Fruit fly (Drosophila melanogaster) whole organism, embryonic: Measurements from ENCODE around the gene CG6126.

Experiments
- Atf6 ChIP-seq: fragments of 200-800 bp; sonication (Bioruptor generic); IDR thresholded peaks from 2 replicates; pipeline ENCODE4 v1.3.6; 2022; ENCODE audit warnings: missing biosample characterization, missing genetic modification characterization
- Blimp-1 ChIP-seq: fragments of 200-800 bp; sonication (Bioruptor generic); optimal IDR thresholded peaks from 3 replicates; lab custom pipeline; 2018; ENCODE audit warnings: missing biosample characterization, missing genetic modification characterization, mild to moderate bottlenecking, moderate library complexity, missing genetic modification reagents
- CG10147 ChIP-seq: fragments of 200-800 bp; sonication (Bioruptor generic); optimal IDR thresholded peaks from 2 replicates; lab custom pipeline; 2019; ENCODE audit warnings: missing biosample characterization, mild to moderate bottlenecking, missing genetic modification characterization, moderate library complexity
- CG12219 ChIP-seq: fragments of 200-800 bp; sonication (Bioruptor generic); optimal IDR thresholded peaks from 3 replicates; lab custom pipeline; 2018; ENCODE audit warnings: missing biosample characterization, mild to moderate bottlenecking, missing genetic modification characterization
- CG1233 ChIP-seq: fragments of 200-800 bp; sonication (Bioruptor generic); optimal IDR thresholded peaks from 4 replicates; lab custom pipeline; 2018; ENCODE audit warnings: missing biosample characterization, mild to moderate bottlenecking, missing genetic modification characterization
- CG13296 ChIP-seq: fragments of 200-800 bp; sonication (Bioruptor generic); optimal IDR thresholded peaks from 3 replicates; lab custom pipeline; 2018; ENCODE audit warnings: missing biosample characterization, mild to moderate bottlenecking, missing genetic modification characterization
- CG13894 ChIP-seq: fragments of 200-800 bp; sonication (Bioruptor generic); optimal IDR thresholded peaks from 3 replicates; lab custom pipeline; 2018; ENCODE audit warnings: missing biosample characterization, mild to moderate bottlenecking, missing genetic modification characterization, moderate library complexity
- CG15269 ChIP-seq: fragments of 200-800 bp; sonication (Bioruptor generic); optimal IDR thresholded peaks from 2 replicates; lab custom pipeline; 2018; ENCODE audit warnings: missing biosample characterization, mild to moderate bottlenecking, missing genetic modification characterization, moderate library complexity
- CG17385 ChIP-seq: fragments of 200-800 bp; sonication (Bioruptor generic); optimal IDR thresholded peaks from 3 replicates; lab custom pipeline; 2018; ENCODE audit warnings: missing biosample characterization, mild to moderate bottlenecking, missing genetic modification characterization
- CG18476 ChIP-seq: fragments of 200-800 bp; sonication (Bioruptor generic); optimal IDR thresholded peaks from 2 replicates; lab custom pipeline; 2016; ENCODE audit warnings: missing biosample characterization, mild to moderate bottlenecking, missing genetic modification characterization
- CG2116 ChIP-seq: fragments of 200-800 bp; sonication (Bioruptor generic); optimal IDR thresholded peaks from 3 replicates; lab custom pipeline; 2018; ENCODE audit warnings: missing biosample characterization, mild to moderate bottlenecking, missing genetic modification characterization
- CG3281 ChIP-seq: fragments of 200-800 bp; sonication (Bioruptor generic); optimal IDR thresholded peaks from 3 replicates; lab custom pipeline; 2017; ENCODE audit warnings: missing biosample characterization, mild to moderate bottlenecking, missing genetic modification characterization
- CG34376 ChIP-seq: fragments of 200-800 bp; sonication (Bioruptor generic); optimal IDR thresholded peaks from 2 replicates; lab custom pipeline; 2018; ENCODE audit warnings: missing biosample characterization, mild to moderate bottlenecking, missing genetic modification characterization
- CG4328 ChIP-seq: fragments of 200-800 bp; sonication (Bioruptor generic); optimal IDR thresholded peaks from 3 replicates; lab custom pipeline; 2017; ENCODE audit warnings: missing biosample characterization, missing genetic modification reagents, missing genetic modification characterization
- CG4424 ChIP-seq: fragments of 200-800 bp; sonication (Bioruptor generic); optimal IDR thresholded peaks from 3 replicates; lab custom pipeline; 2016; ENCODE audit warnings: missing biosample characterization, missing genetic modification characterization
- CG4854 ChIP-seq: fragments of 200-800 bp; sonication (Bioruptor generic); optimal IDR thresholded peaks from 2 replicates; lab custom pipeline; 2016; ENCODE audit warnings: missing biosample characterization, missing genetic modification characterization, inconsistent platforms
- CG5180 ChIP-seq: fragments of 200-800 bp; sonication (Bioruptor generic); optimal IDR thresholded peaks from 3 replicates; lab custom pipeline; 2017; ENCODE audit warnings: missing biosample characterization, missing genetic modification characterization, mild to moderate bottlenecking, moderate library complexity, missing genetic modification reagents
- CG6654 ChIP-seq: fragments of 200-800 bp; sonication (Bioruptor generic); optimal IDR thresholded peaks from 2 replicates; lab custom pipeline; 2017; ENCODE audit warnings: missing biosample characterization, mild to moderate bottlenecking, missing genetic modification characterization
- CG7786 ChIP-seq: fragments of 200-800 bp; sonication (Bioruptor generic); optimal IDR thresholded peaks from 2 replicates; lab custom pipeline; 2016; ENCODE audit warnings: missing biosample characterization, missing genetic modification characterization
- CG8478 ChIP-seq: fragments of >200 bp; optimal IDR thresholded peaks from 2 replicates; lab custom pipeline; 2018
- Chrac-16 ChIP-seq: fragments of 200-800 bp; sonication (Bioruptor generic); optimal IDR thresholded peaks from 3 replicates; lab custom pipeline; 2016; ENCODE audit warnings: missing biosample characterization, missing genetic modification characterization
- CkIIα-i1 ChIP-seq: fragments of 200-800 bp; sonication (Bioruptor generic); IDR thresholded peaks from 2 replicates; pipeline ENCODE4 v1.3.6; 2022; ENCODE audit warnings: missing biosample characterization, missing genetic modification characterization
- Dek ChIP-seq: fragments of 200-800 bp; sonication (Bioruptor generic); optimal IDR thresholded peaks from 3 replicates; lab custom pipeline; 2019; ENCODE audit warnings: missing biosample characterization, mild to moderate bottlenecking, missing genetic modification characterization, moderate library complexity
- E2f2 ChIP-seq: fragments of 200-800 bp; sonication (Bioruptor generic); IDR thresholded peaks from 2 replicates; pipeline ENCODE4 v1.3.6; 2022; ENCODE audit warnings: missing biosample characterization, missing genetic modification characterization
- Fer1 ChIP-seq: fragments of 200-800 bp; sonication (Bioruptor generic); optimal IDR thresholded peaks from 2 replicates; lab custom pipeline; 2017; ENCODE audit warnings: missing biosample characterization, mild to moderate bottlenecking, missing genetic modification characterization
- Hey ChIP-seq: fragments of 200-800 bp; sonication (Bioruptor generic); optimal IDR thresholded peaks from 3 replicates; lab custom pipeline; 2018; ENCODE audit warnings: missing biosample characterization, mild to moderate bottlenecking, missing genetic modification characterization
- Hmr ChIP-seq: fragments of 200-800 bp; sonication (Bioruptor generic); optimal IDR thresholded peaks from 3 replicates; lab custom pipeline; 2017; ENCODE audit warnings: mild to moderate bottlenecking, missing biosample characterization, missing genetic modification reagents, missing genetic modification characterization
- Kr ChIP-seq: fragments of 200-800 bp; sonication (Bioruptor generic); optimal IDR thresholded peaks from 2 replicates; lab custom pipeline; 2017; ENCODE audit warnings: missing biosample characterization, mild to moderate bottlenecking, missing genetic modification characterization
- Lpt ChIP-seq: fragments of >200 bp; optimal IDR thresholded peaks from 2 replicates; lab custom pipeline; 2018; ENCODE audit warnings: missing biosample characterization, missing genetic modification characterization
- Meics ChIP-seq: fragments of 200-800 bp; sonication (Bioruptor generic); optimal IDR thresholded peaks from 2 replicates; lab custom pipeline; 2017; ENCODE audit warnings: missing biosample characterization, mild to moderate bottlenecking, missing genetic modification characterization
- NC2α ChIP-seq: fragments of 200-800 bp; sonication (Bioruptor generic); optimal IDR thresholded peaks from 2 replicates; lab custom pipeline; 2016; ENCODE audit warnings: missing biosample characterization, missing genetic modification characterization
- Poxn ChIP-seq: fragments of 200-800 bp; sonication (Bioruptor generic); IDR thresholded peaks from 2 replicates; pipeline ENCODE4 v1.3.6; 2022; ENCODE audit warnings: missing biosample characterization, missing genetic modification characterization
- Rx ChIP-seq: fragments of 200-800 bp; sonication (Bioruptor generic); IDR thresholded peaks from 2 replicates; pipeline ENCODE4 v1.3.6; 2022; ENCODE audit warnings: missing biosample characterization, missing genetic modification characterization
- Sox100B ChIP-seq: fragments of 200-800 bp; sonication (Bioruptor generic); optimal IDR thresholded peaks from 3 replicates; lab custom pipeline; 2018; ENCODE audit warnings: missing biosample characterization, mild to moderate bottlenecking, missing genetic modification characterization
- Xrp1 ChIP-seq: fragments of 200-800 bp; sonication (Bioruptor generic); IDR thresholded peaks from 2 replicates; pipeline ENCODE4 v1.3.6; 2022; ENCODE audit warnings: missing biosample characterization, missing genetic modification characterization
- abd-A ChIP-seq: fragments of 200-800 bp; sonication (Bioruptor generic); optimal IDR thresholded peaks from 3 replicates; lab custom pipeline; 2019; ENCODE audit warnings: missing biosample characterization, mild to moderate bottlenecking, missing genetic modification characterization, moderate library complexity
- aop ChIP-seq: fragments of 200-800 bp; sonication (Bioruptor generic); IDR thresholded peaks from 2 replicates; pipeline ENCODE4 v1.3.6; 2022; ENCODE audit warnings: missing biosample characterization, missing genetic modification characterization
- az2 ChIP-seq: fragments of 200-800 bp; sonication (Bioruptor generic); optimal IDR thresholded peaks from 3 replicates; lab custom pipeline; 2016; ENCODE audit warnings: missing biosample characterization, missing genetic modification characterization
- bcd ChIP-seq: fragments of 200-800 bp; sonication (Bioruptor generic); optimal IDR thresholded peaks from 2 replicates; lab custom pipeline; 2017; ENCODE audit warnings: missing biosample characterization, mild to moderate bottlenecking, missing genetic modification characterization
- dan ChIP-seq: fragments of 200-800 bp; sonication (Bioruptor generic); IDR thresholded peaks from 2 replicates; pipeline ENCODE4 v1.3.6; 2022; ENCODE audit warnings: missing biosample characterization, missing genetic modification characterization
- exex ChIP-seq: fragments of 200-800 bp; sonication (Bioruptor generic); optimal IDR thresholded peaks from 4 replicates; lab custom pipeline; 2018; ENCODE audit warnings: missing biosample characterization, mild to moderate bottlenecking, missing genetic modification characterization, moderate library complexity
- ham ChIP-seq: fragments of 200-800 bp; sonication (Bioruptor generic); IDR thresholded peaks from 2 replicates; pipeline ENCODE4 v1.3.6; 2022; ENCODE audit warnings: missing biosample characterization, missing genetic modification characterization
- knrl ChIP-seq: fragments of 200-800 bp; sonication (Bioruptor generic); IDR thresholded peaks from 3 replicates; pipeline ENCODE4 v1.3.6; 2022; ENCODE audit warnings: missing biosample characterization, missing genetic modification characterization; ENCODE audit not compliant: partially characterized antibody
- nerfin-2 ChIP-seq: fragments of 200-800 bp; sonication (Bioruptor generic); IDR thresholded peaks from 2 replicates; pipeline ENCODE4 v1.3.6; 2022; ENCODE audit warnings: missing biosample characterization, missing genetic modification characterization; ENCODE audit not compliant: partially characterized antibody
- ranshi ChIP-seq: fragments of 200-800 bp; sonication (Bioruptor generic); IDR thresholded peaks from 2 replicates; pipeline ENCODE4 v1.3.6; 2022; ENCODE audit warnings: missing biosample characterization, missing genetic modification characterization
- sd ChIP-seq: fragments of 200-800 bp; sonication (Bioruptor generic); optimal IDR thresholded peaks from 3 replicates; lab custom pipeline; 2018; ENCODE audit warnings: missing biosample characterization, mild to moderate bottlenecking, missing genetic modification characterization, moderate library complexity
- sima ChIP-seq: fragments of 200-800 bp; sonication (Bioruptor generic); optimal IDR thresholded peaks from 2 replicates; lab custom pipeline; 2016; ENCODE audit warnings: missing biosample characterization, missing genetic modification characterization
- slp2 ChIP-seq: fragments of 200-800 bp; sonication (Bioruptor generic); optimal IDR thresholded peaks from 2 replicates; lab custom pipeline; 2016; ENCODE audit warnings: missing biosample characterization, missing genetic modification characterization
- tin ChIP-seq: fragments of 200-800 bp; sonication (Bioruptor generic); optimal IDR thresholded peaks from 3 replicates; lab custom pipeline; 2016; ENCODE audit warnings: missing biosample characterization, missing genetic modification characterization

CG6126 gene

dm6 chr3R:16212859-16213708 lies 10.2 kb upstream of the CG6126 start (continued):
- peak; percentile 28 for TF ChIP-seq CG13296 (GFP tag; lab: Kevin White, UChicago)
- TF ChIP-seq Chrac-16 (GFP tag; lab: Kevin White, UChicago): no peak
- TF ChIP-seq CG7786 (GFP tag; lab: Kevin White, UChicago): no peak
- no peak for TF ChIP-seq Rx (GFP tag; lab: Robert Waterston, UW)
- no peak for TF ChIP-seq nerfin-2 (GFP tag; lab: Robert Waterston, UW)
- TF ChIP-seq CG10147 (GFP tag; lab: Kevin White, UChicago): peak; percentile 80
- TF ChIP-seq slp2 (GFP tag; lab: Kevin White, UChicago): no peak
- TF ChIP-seq aop (GFP tag; lab: Robert Waterston, UW): no peak
- peak; percentile 16 for TF ChIP-seq CG5180 (GFP tag; lab: Kevin White, UChicago)
- TF ChIP-seq sima (GFP tag; lab: Kevin White, UChicago): no peak
- peak; percentile 91 for TF ChIP-seq abd-A (tag; lab: Kevin White, UChicago)
- TF ChIP-seq az2 (GFP tag; lab: Kevin White, UChicago): peak; percentile 22
- TF ChIP-seq exex (tag; lab: Kevin White, UChicago): peak; percentile 24
- TF ChIP-seq Kr (GFP tag; lab: Kevin White, UChicago): no peak
- TF ChIP-seq CG4424: peak; percentile 50
- TF ChIP-seq Lpt (GFP tag; lab: Kevin White, UChicago): no peak
- no peak for TF ChIP-seq dan (GFP tag; lab: Robert Waterston, UW)
- TF ChIP-seq CG4328 (GFP tag; lab: Kevin White, UChicago): peak; percentile 5
- 0 out of 2 replicates have a peak, but pooled peaks have one; percentile 15 for TF ChIP-seq ham (GFP tag; lab: Robert Waterston, UW)
- peak; percentile 70 for TF ChIP-seq Hmr (GFP tag; lab: Kevin White, UChicago)
- TF ChIP-seq CG15269: peak; percentile 41
- peak; percentile 21 for TF ChIP-seq Dek (tag; lab: Kevin White, UChicago)
- peak; percentile 51 for TF ChIP-seq CG34376 (GFP tag; lab: Kevin White, UChicago)
- peak; percentile 80 for TF ChIP-seq Meics (GFP tag; lab: Kevin White, UChicago)
- peak; percentile 85 for TF ChIP-seq Fer1 (GFP tag; lab: Kevin White, UChicago)
- no peak for TF ChIP-seq E2f2 (GFP tag; lab: Robert Waterston, UW)
- peak; percentile 84 for TF ChIP-seq Sox100B (GFP tag; lab: Kevin White, UChicago)
- peak; percentile 36; the same call in 1 of the 2 replicates for TF ChIP-seq Xrp1
- peak; percentile 53 for TF ChIP-seq Blimp-1 (GFP tag; lab: Kevin White, UChicago)
- no peak for TF ChIP-seq CG4854 (GFP tag; lab: Kevin White, UChicago)
- TF ChIP-seq tin (GFP tag; lab: Kevin White, UChicago): peak; percentile 48
- TF ChIP-seq CG6654 (GFP tag; lab: Kevin White, UChicago): peak; percentile 42
- peak; percentile 64 for TF ChIP-seq CG13894 (tag; lab: Kevin White, UChicago)
- TF ChIP-seq Hey (tag; lab: Kevin White, UChicago): peak; percentile 82
- TF ChIP-seq CG17385: peak; percentile 28
- no peak for TF ChIP-seq CG8478 (lab: Kevin White, UChicago)
- no peak for TF ChIP-seq knrl
- TF ChIP-seq CG18476 (GFP tag; lab: Kevin White, UChicago): peak; percentile 50
- peak; percentile 75 for TF ChIP-seq CG3281 (GFP tag; lab: Kevin White, UChicago)
- no peak for TF ChIP-seq NC2α (GFP tag; lab: Kevin White, UChicago)
- TF ChIP-seq Atf6: no peak
- TF ChIP-seq CG12219 (GFP tag; lab: Kevin White, UChicago): no peak
- peak; percentile 72 for TF ChIP-seq CG1233 (GFP tag; lab: Kevin White, UChicago)
- no peak for TF ChIP-seq Poxn
- no peak for TF ChIP-seq CkIIα-i1 (GFP tag; lab: Robert Waterston, UW)
- TF ChIP-seq sd (tag; lab: Kevin White, UChicago): no peak
- TF ChIP-seq CG2116 (GFP tag; lab: Kevin White, UChicago): no peak
- TF ChIP-seq bcd (GFP tag; lab: Kevin White, UChicago): peak; percentile 40
- TF ChIP-seq ranshi: no peak
